Fruit fly (Drosophila melanogaster) whole organism, embryonic: ENCODE measurements around the gene CG43799.

Experiments
- Asciz ChIP-seq: fragments of 200-800 bp; sonication (Bioruptor generic); optimal IDR thresholded peaks from 2 replicates; lab custom pipeline; 2017; ENCODE audit warnings: missing biosample characterization, mild to moderate bottlenecking, missing genetic modification characterization, missing genetic modification reagents
- B-H2 ChIP-seq: fragments of 200-800 bp; sonication (Bioruptor generic); optimal IDR thresholded peaks from 2 replicates; lab custom pipeline; 2018; ENCODE audit warnings: missing biosample characterization, mild to moderate bottlenecking, missing genetic modification characterization
- CG10147 ChIP-seq: fragments of 200-800 bp; sonication (Bioruptor generic); optimal IDR thresholded peaks from 2 replicates; lab custom pipeline; 2019; ENCODE audit warnings: missing biosample characterization, mild to moderate bottlenecking, missing genetic modification characterization, moderate library complexity
- CG1233 ChIP-seq: fragments of 200-800 bp; sonication (Bioruptor generic); optimal IDR thresholded peaks from 4 replicates; lab custom pipeline; 2018; ENCODE audit warnings: missing biosample characterization, mild to moderate bottlenecking, missing genetic modification characterization
- CG3065 ChIP-seq: fragments of 200-800 bp; sonication (Bioruptor generic); optimal IDR thresholded peaks from 2 replicates; lab custom pipeline; 2016; ENCODE audit warnings: missing biosample characterization, missing genetic modification characterization
- CG31441 ChIP-seq: fragments of 200-800 bp; sonication (Bioruptor generic); IDR thresholded peaks from 2 replicates; pipeline ENCODE4 v1.3.6; 2022; ENCODE audit warnings: missing biosample characterization, missing genetic modification characterization
- CG3407 ChIP-seq: fragments of 200-800 bp; sonication (Bioruptor generic); optimal IDR thresholded peaks from 2 replicates; lab custom pipeline; 2018; ENCODE audit warnings: missing biosample characterization, mild to moderate bottlenecking, missing genetic modification characterization
- CG34376 ChIP-seq: fragments of 200-800 bp; sonication (Bioruptor generic); optimal IDR thresholded peaks from 2 replicates; lab custom pipeline; 2018; ENCODE audit warnings: missing biosample characterization, mild to moderate bottlenecking, missing genetic modification characterization
- CG43689 ChIP-seq: fragments of 200-800 bp; sonication (Bioruptor generic); IDR thresholded peaks from 2 replicates; pipeline ENCODE4 v1.3.6; 2022; ENCODE audit warnings: missing biosample characterization, missing genetic modification characterization
- CG4730 ChIP-seq: fragments of 200-800 bp; sonication (Bioruptor generic); IDR thresholded peaks from 2 replicates; pipeline ENCODE4 v1.3.6; 2022; ENCODE audit warnings: missing biosample characterization, missing genetic modification characterization
- CG7786 ChIP-seq: fragments of 200-800 bp; sonication (Bioruptor generic); optimal IDR thresholded peaks from 2 replicates; lab custom pipeline; 2016; ENCODE audit warnings: missing biosample characterization, missing genetic modification characterization
- CG7839 ChIP-seq: fragments of 200-800 bp; sonication (Bioruptor generic); optimal IDR thresholded peaks from 3 replicates; lab custom pipeline; 2018; ENCODE audit warnings: missing biosample characterization, mild to moderate bottlenecking, missing genetic modification characterization, moderate library complexity
- Dad ChIP-seq: fragments of 200-800 bp; sonication (Bioruptor generic); optimal IDR thresholded peaks from 3 replicates; lab custom pipeline; 2016; ENCODE audit warnings: missing biosample characterization, missing genetic modification characterization
- Deaf1 ChIP-seq: fragments of 200-800 bp; optimal IDR thresholded peaks from 3 replicates; lab custom pipeline; 2019; ENCODE audit warnings: missing biosample characterization, mild to moderate bottlenecking, missing genetic modification characterization, moderate library complexity
- Jarid2 ChIP-seq: fragments of 200-800 bp; sonication (Bioruptor generic); optimal IDR thresholded peaks from 3 replicates; lab custom pipeline; 2017; ENCODE audit warnings: mild to moderate bottlenecking, missing biosample characterization, missing genetic modification reagents, missing genetic modification characterization
- Med ChIP-seq: fragments of 200-800 bp; sonication (Bioruptor generic); peaks from one replicate; lab custom pipeline; 2016; ENCODE audit warnings: missing biosample characterization, missing genetic modification characterization, mild to moderate bottlenecking, inconsistent platforms, moderate library complexity
- Neu2 ChIP-seq: fragments of 200-800 bp; sonication (Bioruptor generic); optimal IDR thresholded peaks from 3 replicates; lab custom pipeline; 2016; ENCODE audit warnings: missing biosample characterization, missing genetic modification characterization, borderline replicate concordance
- amos ChIP-seq: fragments of 200-800 bp; sonication (Bioruptor generic); IDR thresholded peaks from 2 replicates; pipeline ENCODE4 v1.3.6; 2022; ENCODE audit warnings: missing biosample characterization, missing genetic modification characterization; ENCODE audit not compliant: partially characterized antibody
- bigmax ChIP-seq: fragments of 200-800 bp; sonication (Bioruptor generic); optimal IDR thresholded peaks from 2 replicates; lab custom pipeline; 2018; ENCODE audit warnings: missing biosample characterization, mild to moderate bottlenecking, missing genetic modification characterization
- bsh ChIP-seq, 2 experiments: fragments of 200-800 bp; sonication (Bioruptor generic); optimal IDR thresholded peaks; 2 replicates each; lab custom pipeline; 2017 to 2018; ENCODE audit warnings: mild to moderate bottlenecking in 2 of 2, missing biosample characterization in 2 of 2, missing genetic modification characterization in 2 of 2, moderate library complexity in 1 of 2
- cg ChIP-seq: fragments of 200-800 bp; sonication (Bioruptor generic); optimal IDR thresholded peaks from 3 replicates; lab custom pipeline; 2019; ENCODE audit warnings: missing biosample characterization, mild to moderate bottlenecking, missing genetic modification characterization, moderate library complexity
- chinmo ChIP-seq: fragments of 200-800 bp; sonication (Bioruptor generic); IDR thresholded peaks from 4 replicates; pipeline ENCODE4 v1.3.6; 2022; ENCODE audit warnings: missing biosample characterization, missing genetic modification characterization; ENCODE audit not compliant: partially characterized antibody
- croc ChIP-seq: fragments of 200-800 bp; sonication (Bioruptor generic); conservative IDR thresholded peaks from 3 replicates; pipeline ENCODE4 v1.3.6; 2022; ENCODE audit warnings: missing biosample characterization, missing genetic modification characterization
- dmrt99B ChIP-seq: fragments of 200-800 bp; sonication (Bioruptor generic); optimal IDR thresholded peaks from 2 replicates; lab custom pipeline; 2018; ENCODE audit warnings: missing biosample characterization, mild to moderate bottlenecking, missing genetic modification characterization, moderate library complexity
- exex ChIP-seq: fragments of 200-800 bp; sonication (Bioruptor generic); optimal IDR thresholded peaks from 4 replicates; lab custom pipeline; 2018; ENCODE audit warnings: missing biosample characterization, mild to moderate bottlenecking, missing genetic modification characterization, moderate library complexity
- eyg ChIP-seq: fragments of 200-800 bp; sonication (Bioruptor generic); optimal IDR thresholded peaks from 3 replicates; lab custom pipeline; 2016; ENCODE audit warnings: missing biosample characterization, missing genetic modification characterization
- ham ChIP-seq: fragments of 200-800 bp; sonication (Bioruptor generic); IDR thresholded peaks from 2 replicates; pipeline ENCODE4 v1.3.6; 2022; ENCODE audit warnings: missing biosample characterization, missing genetic modification characterization
- hkb ChIP-seq, 2 experiments: fragments of 200-800 bp in 1 of 2; fragments of >200 bp in 1 of 2; sonication (Bioruptor generic) in 1 of 2; IDR thresholded peaks in 1 of 2; optimal IDR thresholded peaks in 1 of 2; 2 replicates each; pipeline versions ENCODE4 v1.3.6 to Lab custom; 2017 to 2022; ENCODE audit warnings: missing biosample characterization in 1 of 2, missing genetic modification characterization in 1 of 2
- lab ChIP-seq: fragments of 200-800 bp; sonication (Bioruptor generic); optimal IDR thresholded peaks from 3 replicates; lab custom pipeline; 2017; ENCODE audit warnings: missing biosample characterization, missing genetic modification characterization, mild to moderate bottlenecking, moderate library complexity, missing genetic modification reagents
- pb ChIP-seq: fragments of 200-800 bp; sonication (Bioruptor generic); optimal IDR thresholded peaks from 3 replicates; lab custom pipeline; 2016; ENCODE audit warnings: missing biosample characterization, missing genetic modification characterization
- pnt ChIP-seq: fragments of 200-800 bp; sonication (Bioruptor generic); optimal IDR thresholded peaks from 3 replicates; lab custom pipeline; 2016; ENCODE audit warnings: missing biosample characterization, missing genetic modification characterization
- psq ChIP-seq: fragments of 200-800 bp; sonication (Bioruptor generic); optimal IDR thresholded peaks from 2 replicates; lab custom pipeline; 2017; ENCODE audit warnings: missing biosample characterization, missing genetic modification characterization
- slbo ChIP-seq: fragments of 200-800 bp; sonication (Bioruptor generic); IDR thresholded peaks from 2 replicates; pipeline ENCODE4 v1.3.6; 2022; ENCODE audit warnings: missing biosample characterization, missing genetic modification characterization
- slp2 ChIP-seq: fragments of 200-800 bp; sonication (Bioruptor generic); optimal IDR thresholded peaks from 2 replicates; lab custom pipeline; 2016; ENCODE audit warnings: missing biosample characterization, missing genetic modification characterization
- sr ChIP-seq: fragments of 200-800 bp; sonication (Bioruptor generic); IDR thresholded peaks from 3 replicates; pipeline ENCODE4 v1.3.6; 2022; ENCODE audit warnings: missing biosample characterization, missing genetic modification characterization
- stwl ChIP-seq: fragments of 200-800 bp; sonication (Bioruptor generic); optimal IDR thresholded peaks from 3 replicates; lab custom pipeline; 2018; ENCODE audit warnings: missing biosample characterization, mild to moderate bottlenecking, missing genetic modification characterization, moderate library complexity
- vfl ChIP-seq: fragments of 200-800 bp; sonication (Bioruptor generic); optimal IDR thresholded peaks from 2 replicates; lab custom pipeline; 2016; ENCODE audit warnings: missing biosample characterization, missing genetic modification characterization
- zfh2 ChIP-seq: fragments of 200-800 bp; sonication (Bioruptor generic); optimal IDR thresholded peaks from 2 replicates; lab custom pipeline; 2016; ENCODE audit warnings: missing biosample characterization, missing genetic modification characterization

Gene CG43799

DNA sequence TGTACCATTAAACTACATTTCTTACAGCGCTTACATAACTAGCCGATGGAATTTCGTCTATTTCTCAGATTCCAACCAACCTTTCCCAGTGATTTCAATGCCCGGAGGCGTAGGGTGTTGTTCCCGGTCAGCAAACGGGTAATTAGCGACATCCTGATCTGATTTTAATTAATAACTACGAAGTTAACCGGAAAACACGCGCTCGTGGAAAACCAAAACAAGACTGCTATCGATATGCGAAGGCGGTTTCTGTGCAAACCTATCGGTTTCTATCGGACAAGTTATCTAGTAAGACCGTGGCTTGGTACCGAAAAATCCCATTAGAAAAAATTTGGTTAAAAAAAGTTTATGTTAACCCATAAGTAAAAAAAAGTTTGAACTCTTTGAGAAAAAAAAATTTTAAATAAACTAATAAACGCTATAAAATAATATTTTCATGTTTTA, 4.7 kb upstream of the CG43799 start, which contains the start of gene mEFG1 (continued):
- TF ChIP-seq dmrt99B (no peak), CG4730 (GFP tag; lab: Robert Waterston, UW) (no peak), croc (no peak), eyg (GFP tag; lab: Kevin White, UChicago) (no peak), CG7839 (tag; lab: Kevin White, UChicago) (peak; percentile 24), CG1233 (GFP tag; lab: Kevin White, UChicago) (no peak), hkb (optimal IDR thresholded peaks at IDR 0.05; lab: Kevin White, UChicago) (no peak), hkb (GFP tag; IDR thresholded peaks at IDR 0.05; lab: Robert Waterston, UW) (no peak), bsh (GFP tag; optimal IDR thresholded peaks at IDR 0.05; lab: Kevin White, UChicago) (no peak), ham (GFP tag; lab: Robert Waterston, UW) (no peak), lab (GFP tag; lab: Kevin White, UChicago) (no peak), chinmo (GFP tag; lab: Robert Waterston, UW) (peak; percentile 74; the same call in 1 of the 4 replicates), CG3407 (no peak), slbo (GFP tag; lab: Robert Waterston, UW) (0 out of 2 replicates have a peak, but pooled peaks have one; percentile 28), Dad (GFP tag; lab: Kevin White, UChicago) (no peak), pnt (no peak), Asciz (GFP tag; lab: Kevin White, UChicago) (no peak), pb (GFP tag; lab: Kevin White, UChicago) (no peak), bigmax (GFP tag; lab: Kevin White, UChicago) (no peak), exex (tag; lab: Kevin White, UChicago) (no peak), CG43689 (GFP tag; lab: Robert Waterston, UW) (no peak), B-H2 (no peak), psq (no peak), zfh2 (no peak), Deaf1 (tag; lab: Kevin White, UChicago) (no peak), slp2 (GFP tag; lab: Kevin White, UChicago) (no peak), CG3065 (GFP tag; lab: Kevin White, UChicago) (no peak), Jarid2 (GFP tag; lab: Kevin White, UChicago) (no peak), CG31441 (no peak), vfl (GFP tag; lab: Kevin White, UChicago) (no peak), CG34376 (no peak)

DNA sequence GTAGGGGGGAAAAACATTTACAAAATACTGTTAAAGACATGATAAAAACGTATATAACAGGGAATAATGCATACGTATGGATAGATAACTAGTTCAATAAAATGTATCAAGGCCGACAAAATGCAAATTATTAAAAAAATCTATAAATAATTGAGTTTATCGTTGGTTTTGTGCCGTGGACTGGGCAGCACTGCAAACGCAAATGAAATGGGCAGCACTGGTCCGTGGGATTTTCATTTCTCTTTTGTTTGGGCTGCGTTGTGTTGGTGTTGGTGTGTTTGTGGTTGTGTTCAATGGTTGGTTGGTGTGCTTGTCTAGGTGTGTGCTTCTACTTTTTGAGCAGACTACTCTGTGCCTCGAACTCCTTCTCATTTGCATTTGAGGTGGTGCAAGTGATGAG, 947 bp upstream of the CG43799 start:
- TF ChIP-seq CG10147 (GFP tag; lab: Kevin White, UChicago) (no peak), sr (GFP tag; lab: Robert Waterston, UW) (no peak), cg (GFP tag; lab: Kevin White, UChicago) (peak; percentile 40), Neu2 (GFP tag; lab: Kevin White, UChicago) (no peak), stwl (peak; percentile 88)

DNA sequence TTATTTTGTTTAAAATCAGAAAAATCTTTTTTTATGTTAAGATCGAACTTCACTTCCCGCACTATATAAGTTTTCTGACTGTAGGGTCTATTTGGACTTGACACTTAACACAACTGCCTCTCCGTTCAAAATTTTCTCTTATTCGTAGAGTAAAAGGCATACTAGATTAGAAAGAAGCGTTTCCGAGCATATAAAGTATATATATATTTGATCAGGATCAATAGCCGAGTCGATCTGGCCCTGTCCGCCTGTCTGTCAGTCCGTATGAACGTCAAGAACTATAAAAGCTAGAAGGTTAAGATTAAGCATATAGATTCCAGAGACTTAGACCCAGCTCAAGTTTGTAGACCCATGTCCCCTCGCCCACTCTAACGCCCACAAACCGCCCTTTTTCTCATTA, 5.2 kb downstream of the CG43799 start, which contains the start of gene CG43800:
Gene CG43800, minus strand, starts transcription at position 101 of the 400 bp plus-strand sequence.
- TF ChIP-seq Med (GFP tag; lab: Kevin White, UChicago) (peak; percentile 15), CG7786 (no peak), amos (GFP tag; lab: Robert Waterston, UW) (no peak)
